Fruit fly (Drosophila melanogaster) whole organism, embryonic: ENCODE measurements around the gene Tim8.

ENCODE experiments used
- Abd-B ChIP-seq: fragments of 200-800 bp; sonication (Bioruptor generic); optimal IDR thresholded peaks from 2 replicates; lab custom pipeline; 2018; ENCODE audit warnings: missing biosample characterization, mild to moderate bottlenecking, missing genetic modification characterization, moderate library complexity
- CG10147 ChIP-seq: fragments of 200-800 bp; sonication (Bioruptor generic); optimal IDR thresholded peaks from 2 replicates; lab custom pipeline; 2019; ENCODE audit warnings: missing biosample characterization, mild to moderate bottlenecking, missing genetic modification characterization, moderate library complexity
- CG10543 ChIP-seq: fragments of 200-800 bp; sonication (Bioruptor generic); optimal IDR thresholded peaks from 3 replicates; lab custom pipeline; 2017; ENCODE audit warnings: missing biosample characterization, mild to moderate bottlenecking, missing genetic modification characterization, moderate library complexity
- CG13296 ChIP-seq: fragments of 200-800 bp; sonication (Bioruptor generic); optimal IDR thresholded peaks from 3 replicates; lab custom pipeline; 2018; ENCODE audit warnings: missing biosample characterization, mild to moderate bottlenecking, missing genetic modification characterization
- CG14441 ChIP-seq: fragments of 200-800 bp; sonication (Bioruptor generic); IDR thresholded peaks from 2 replicates; pipeline ENCODE4 v1.3.6; 2022; ENCODE audit warnings: missing biosample characterization, missing genetic modification characterization
- CG16813 ChIP-seq: fragments of 200-800 bp; sonication (Bioruptor generic); IDR thresholded peaks from 3 replicates; pipeline ENCODE4 v1.3.6; 2022; ENCODE audit warnings: missing biosample characterization, missing genetic modification characterization; ENCODE audit not compliant: partially characterized antibody
- CG17359 ChIP-seq: fragments of 200-800 bp; sonication (Bioruptor generic); optimal IDR thresholded peaks from 3 replicates; lab custom pipeline; 2018; ENCODE audit warnings: missing biosample characterization, mild to moderate bottlenecking, missing genetic modification characterization, moderate library complexity
- CG17802 ChIP-seq: fragments of 200-800 bp; sonication (Bioruptor generic); optimal IDR thresholded peaks from 2 replicates; lab custom pipeline; 2018; ENCODE audit warnings: missing biosample characterization, mild to moderate bottlenecking, missing genetic modification characterization, moderate library complexity
- CG17829 ChIP-seq: fragments of 200-800 bp; optimal IDR thresholded peaks from 2 replicates; lab custom pipeline; 2019; ENCODE audit warnings: missing biosample characterization, mild to moderate bottlenecking, missing genetic modification characterization, moderate library complexity
- CG1792 ChIP-seq: fragments of 200-800 bp; sonication (Bioruptor generic); optimal IDR thresholded peaks from 2 replicates; lab custom pipeline; 2016; ENCODE audit warnings: missing biosample characterization, missing genetic modification characterization
- CG1832 ChIP-seq: fragments of 200-800 bp; sonication (Bioruptor generic); optimal IDR thresholded peaks from 2 replicates; lab custom pipeline; 2017; ENCODE audit warnings: missing biosample characterization, mild to moderate bottlenecking, missing genetic modification characterization, inconsistent platforms
- CG30020 ChIP-seq: fragments of 200-800 bp; optimal IDR thresholded peaks from 2 replicates; lab custom pipeline; 2019; ENCODE audit warnings: missing biosample characterization, mild to moderate bottlenecking, missing genetic modification characterization, moderate library complexity
- CG34422 ChIP-seq: fragments of 200-800 bp; sonication (Bioruptor generic); IDR thresholded peaks from 3 replicates; pipeline ENCODE4 v1.3.6; 2022; ENCODE audit warnings: missing biosample characterization, missing genetic modification characterization
- CG4360 ChIP-seq: fragments of 200-800 bp; sonication (Bioruptor generic); IDR thresholded peaks from 2 replicates; pipeline ENCODE4 v1.3.6; 2022; ENCODE audit warnings: missing biosample characterization, missing genetic modification characterization
- CG7372 ChIP-seq: fragments of 200-800 bp; sonication (Bioruptor generic); IDR thresholded peaks from 2 replicates; pipeline ENCODE4 v1.3.6; 2022; ENCODE audit warnings: missing biosample characterization, missing genetic modification characterization
- CG7987 ChIP-seq: fragments of 200-800 bp; sonication (Bioruptor generic); optimal IDR thresholded peaks from 2 replicates; lab custom pipeline; 2018; ENCODE audit warnings: missing biosample characterization, mild to moderate bottlenecking, missing genetic modification characterization, moderate library complexity
- CG8944 ChIP-seq: fragments of 200-800 bp; sonication (Bioruptor generic); optimal IDR thresholded peaks from 3 replicates; lab custom pipeline; 2016; ENCODE audit warnings: missing biosample characterization, missing genetic modification characterization
- D ChIP-seq, 2 experiments: fragments of 200-800 bp in 1 of 2; fragments of >200 bp in 1 of 2; sonication (Bioruptor generic) in 1 of 2; optimal IDR thresholded peaks; 2 replicates in 1 of 2; 3 replicates in 1 of 2; lab custom pipeline; 2017; ENCODE audit warnings: mild to moderate bottlenecking in 1 of 2, missing biosample characterization in 1 of 2, missing genetic modification characterization in 1 of 2, missing genetic modification reagents in 1 of 2
- ERR ChIP-seq: fragments of 200-800 bp; sonication (Bioruptor generic); optimal IDR thresholded peaks from 2 replicates; lab custom pipeline; 2016; ENCODE audit warnings: missing biosample characterization, missing genetic modification characterization
- Fer2 ChIP-seq: fragments of 200-800 bp; sonication (Bioruptor generic); optimal IDR thresholded peaks from 2 replicates; lab custom pipeline; 2018; ENCODE audit warnings: missing biosample characterization, mild to moderate bottlenecking, missing genetic modification characterization, moderate library complexity
- Fer3 ChIP-seq: fragments of 200-800 bp; sonication (Bioruptor generic); optimal IDR thresholded peaks from 2 replicates; lab custom pipeline; 2018; ENCODE audit warnings: missing biosample characterization, mild to moderate bottlenecking, missing genetic modification characterization, moderate library complexity
- HHEX ChIP-seq: fragments of 200-800 bp; sonication (Bioruptor generic); optimal IDR thresholded peaks from 3 replicates; lab custom pipeline; 2017; ENCODE audit warnings: missing biosample characterization, mild to moderate bottlenecking, missing genetic modification characterization, missing genetic modification reagents
- Hmr ChIP-seq: fragments of 200-800 bp; sonication (Bioruptor generic); optimal IDR thresholded peaks from 3 replicates; lab custom pipeline; 2017; ENCODE audit warnings: mild to moderate bottlenecking, missing biosample characterization, missing genetic modification reagents, missing genetic modification characterization
- Lhr ChIP-seq: fragments of 200-800 bp; sonication (Bioruptor generic); optimal IDR thresholded peaks from 3 replicates; lab custom pipeline; 2017; ENCODE audit warnings: mild to moderate bottlenecking, missing biosample characterization, missing genetic modification reagents, missing genetic modification characterization
- Max ChIP-seq: fragments of 200-800 bp; sonication (Bioruptor generic); optimal IDR thresholded peaks from 2 replicates; lab custom pipeline; 2016; ENCODE audit warnings: missing biosample characterization, mild to moderate bottlenecking, missing genetic modification characterization
- Mes4 ChIP-seq: fragments of 200-800 bp; sonication (Bioruptor generic); optimal IDR thresholded peaks from 2 replicates; lab custom pipeline; 2016; ENCODE audit warnings: missing biosample characterization, missing genetic modification characterization
- Opbp ChIP-seq: fragments of 200-800 bp; sonication (Bioruptor generic); IDR thresholded peaks from 3 replicates; pipeline ENCODE4 v1.3.6; 2022; ENCODE audit warnings: missing biosample characterization, missing genetic modification characterization; ENCODE audit not compliant: partially characterized antibody
- Rfx ChIP-seq: fragments of 200-800 bp; sonication (Bioruptor generic); IDR thresholded peaks from 2 replicates; pipeline ENCODE4 v1.3.6; 2022; ENCODE audit warnings: missing biosample characterization, missing genetic modification characterization
- Six4 ChIP-seq: fragments of 200-800 bp; sonication (Bioruptor generic); optimal IDR thresholded peaks from 2 replicates; lab custom pipeline; 2016; ENCODE audit warnings: missing biosample characterization, missing genetic modification characterization
- Trl ChIP-seq, 3 experiments: fragments of >200 bp in 2 of 3; fragments of 200-800 bp in 1 of 3; sonication (Bioruptor generic) in 1 of 3; optimal IDR thresholded peaks; 2 replicates in 1 of 3; 3 replicates in 2 of 3; lab custom pipeline; 2016 to 2017; ENCODE audit warnings: missing biosample characterization in 1 of 3, missing genetic modification characterization in 1 of 3
- abd-A ChIP-seq: fragments of 200-800 bp; sonication (Bioruptor generic); optimal IDR thresholded peaks from 3 replicates; lab custom pipeline; 2019; ENCODE audit warnings: missing biosample characterization, mild to moderate bottlenecking, missing genetic modification characterization, moderate library complexity
- az2 ChIP-seq: fragments of 200-800 bp; sonication (Bioruptor generic); optimal IDR thresholded peaks from 3 replicates; lab custom pipeline; 2016; ENCODE audit warnings: missing biosample characterization, missing genetic modification characterization
- chinmo ChIP-seq: fragments of 200-800 bp; sonication (Bioruptor generic); IDR thresholded peaks from 4 replicates; pipeline ENCODE4 v1.3.6; 2022; ENCODE audit warnings: missing biosample characterization, missing genetic modification characterization; ENCODE audit not compliant: partially characterized antibody
- crc ChIP-seq: fragments of 200-800 bp; sonication (Bioruptor generic); optimal IDR thresholded peaks from 2 replicates; lab custom pipeline; 2016; ENCODE audit warnings: missing biosample characterization, missing genetic modification characterization
- fd3F ChIP-seq: fragments of 200-800 bp; sonication (Bioruptor generic); optimal IDR thresholded peaks from 2 replicates; lab custom pipeline; 2018; ENCODE audit warnings: missing biosample characterization, mild to moderate bottlenecking, missing genetic modification characterization, moderate library complexity
- fd96Cb ChIP-seq: fragments of 200-800 bp; sonication (Bioruptor generic); optimal IDR thresholded peaks from 2 replicates; lab custom pipeline; 2018; ENCODE audit warnings: missing biosample characterization, mild to moderate bottlenecking, missing genetic modification characterization, moderate library complexity
- gem ChIP-seq: fragments of 200-800 bp; sonication (Bioruptor generic); optimal IDR thresholded peaks from 2 replicates; lab custom pipeline; 2019; ENCODE audit warnings: missing biosample characterization, mild to moderate bottlenecking, missing genetic modification characterization, moderate library complexity
- gro ChIP-seq: fragments of 200-800 bp; sonication (Bioruptor generic); optimal IDR thresholded peaks from 2 replicates; lab custom pipeline; 2016; ENCODE audit warnings: missing biosample characterization, missing genetic modification characterization
- ind ChIP-seq: fragments of 200-800 bp; sonication (Bioruptor generic); optimal IDR thresholded peaks from 3 replicates; lab custom pipeline; 2016; ENCODE audit warnings: missing biosample characterization, missing genetic modification characterization
- lov ChIP-seq, 2 experiments: fragments of 200-800 bp in 1 of 2; fragments of >200 bp in 1 of 2; sonication (Bioruptor generic) in 1 of 2; IDR thresholded peaks in 1 of 2; optimal IDR thresholded peaks in 1 of 2; 2 replicates in 1 of 2; 3 replicates in 1 of 2; pipeline versions ENCODE4 v1.3.6 to Lab custom; 2017 to 2022; ENCODE audit warnings: missing biosample characterization in 1 of 2, missing genetic modification characterization in 1 of 2
- sqz ChIP-seq: fragments of 200-800 bp; sonication (Bioruptor generic); optimal IDR thresholded peaks from 3 replicates; lab custom pipeline; 2018; ENCODE audit warnings: missing biosample characterization, mild to moderate bottlenecking, missing genetic modification characterization
- stwl ChIP-seq: fragments of 200-800 bp; sonication (Bioruptor generic); optimal IDR thresholded peaks from 3 replicates; lab custom pipeline; 2018; ENCODE audit warnings: missing biosample characterization, mild to moderate bottlenecking, missing genetic modification characterization, moderate library complexity
- tap ChIP-seq: fragments of 200-800 bp; optimal IDR thresholded peaks from 3 replicates; lab custom pipeline; 2019; ENCODE audit warnings: missing biosample characterization, mild to moderate bottlenecking, missing genetic modification characterization, moderate library complexity
- twi ChIP-seq: fragments of 200-800 bp; optimal IDR thresholded peaks from 2 replicates; lab custom pipeline; 2019; ENCODE audit warnings: missing biosample characterization, mild to moderate bottlenecking, missing genetic modification characterization, moderate library complexity
- vvl ChIP-seq: fragments of 200-800 bp; sonication (Bioruptor generic); IDR thresholded peaks from 2 replicates; pipeline ENCODE4 v1.3.6; 2022; ENCODE audit warnings: missing biosample characterization, missing genetic modification characterization

Gene Tim8

DNA sequence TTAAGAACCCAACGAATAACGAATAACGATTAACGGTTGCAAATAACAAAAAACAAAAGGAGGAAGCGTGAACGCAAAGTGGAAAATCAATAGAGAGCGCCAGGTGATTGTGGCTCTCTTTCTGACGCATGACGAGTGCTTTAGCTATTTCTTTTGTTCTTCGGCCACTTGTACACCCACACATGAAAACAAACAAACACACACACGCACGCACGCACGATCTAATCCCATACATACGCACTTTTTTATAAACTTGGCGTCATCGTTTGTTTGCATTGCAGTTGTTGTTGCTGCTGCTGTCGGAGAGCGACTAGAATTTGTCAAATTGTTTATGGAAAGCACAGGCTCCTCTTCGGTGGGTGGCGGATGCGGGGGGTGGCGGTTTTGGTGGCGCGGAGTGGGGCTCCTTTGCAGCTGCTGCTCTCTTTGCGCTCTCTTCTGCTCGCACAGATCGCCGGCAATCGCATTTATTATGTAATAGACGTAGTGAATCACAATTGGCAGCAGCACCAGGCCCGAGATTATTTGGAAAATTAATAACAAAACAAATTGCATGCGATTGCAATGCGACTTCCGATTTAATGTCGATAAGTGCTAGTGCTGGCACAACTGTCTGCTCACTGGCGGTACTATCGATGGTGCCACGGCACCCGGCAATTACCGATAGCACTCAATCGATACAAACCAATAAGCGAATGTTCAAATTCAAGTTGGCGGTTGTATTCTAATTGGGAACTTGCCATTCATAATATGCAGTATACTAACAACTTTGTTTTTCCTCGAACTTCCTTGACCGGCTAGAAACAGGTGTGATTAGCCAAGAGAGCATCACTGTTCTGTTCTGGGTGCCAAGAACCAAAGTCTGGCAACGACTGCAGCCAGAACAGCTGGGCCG is 29.0 kb upstream of the Tim8 start (continued):
- TF ChIP-seq CG8944 (GFP tag; lab: Kevin White, UChicago) = peak; percentile 66
- peak; percentile 52; the same call in 1 of the 2 replicates for TF ChIP-seq CG4360 (GFP tag; lab: Robert Waterston, UW)
- peak; percentile 55 for TF ChIP-seq Hmr (GFP tag; lab: Kevin White, UChicago)
- peak; percentile 16 for TF ChIP-seq fd3F (GFP tag; lab: Kevin White, UChicago)
- no peak for TF ChIP-seq CG1832 (GFP tag; lab: Kevin White, UChicago)
- peak; percentile 68 for TF ChIP-seq Rfx
- no peak for TF ChIP-seq fd96Cb
- TF ChIP-seq CG17359 (tag; lab: Kevin White, UChicago) = no peak
- TF ChIP-seq stwl (tag; lab: Kevin White, UChicago) = peak; percentile 54
- peak; percentile 68 for TF ChIP-seq ERR (GFP tag; lab: Kevin White, UChicago)
- peak in 1 of 2 experiments; percentile 72 for TF ChIP-seq Trl (optimal IDR thresholded peaks at IDR 0.05; lab: Kevin White, UChicago)
- peak; percentile 42 for TF ChIP-seq Trl (GFP tag; optimal IDR thresholded peaks at IDR 0.05; lab: Kevin White, UChicago)
- peak; percentile 91 for TF ChIP-seq CG16813
- TF ChIP-seq gem (tag; lab: Kevin White, UChicago) = peak; percentile 31
- TF ChIP-seq D (optimal IDR thresholded peaks at IDR 0.05; lab: Kevin White, UChicago) = peak; percentile 38
- TF ChIP-seq D (GFP tag; optimal IDR thresholded peaks at IDR 0.05; lab: Kevin White, UChicago) = peak; percentile 26
- no peak for TF ChIP-seq CG7987 (GFP tag; lab: Kevin White, UChicago)
- peak; percentile 15 for TF ChIP-seq Mes4
- peak; percentile 29; the same call in 1 of the 2 replicates for TF ChIP-seq vvl (GFP tag; lab: Robert Waterston, UW)
- TF ChIP-seq CG17829 (tag; lab: Kevin White, UChicago) = peak; percentile 50
- peak; percentile 23 for TF ChIP-seq gro (GFP tag; lab: Kevin White, UChicago)
- TF ChIP-seq CG10543 = peak; percentile 65
- no peak for TF ChIP-seq CG14441 (GFP tag; lab: Robert Waterston, UW)
- peak; percentile 92; the same call in 3 of the 4 replicates for TF ChIP-seq chinmo
- no peak for TF ChIP-seq CG17802
- TF ChIP-seq HHEX (GFP tag; lab: Kevin White, UChicago) = peak; percentile 17
- TF ChIP-seq abd-A (tag; lab: Kevin White, UChicago) = peak; percentile 35
- TF ChIP-seq tap (tag; lab: Kevin White, UChicago) = no peak
- peak; percentile 19 for TF ChIP-seq Lhr (GFP tag; lab: Kevin White, UChicago)
- peak; percentile 41 for TF ChIP-seq CG10147 (GFP tag; lab: Kevin White, UChicago)
- peak; percentile 68 for TF ChIP-seq sqz (GFP tag; lab: Kevin White, UChicago)
- no peak for TF ChIP-seq CG13296 (GFP tag; lab: Kevin White, UChicago)
- TF ChIP-seq CG34422 = 0 out of 3 replicates have a peak, but pooled peaks have one; percentile 34
- peak; percentile 58 for TF ChIP-seq CG30020 (tag; lab: Kevin White, UChicago)
- TF ChIP-seq crc = peak; percentile 9
- TF ChIP-seq lov (optimal IDR thresholded peaks at IDR 0.05; lab: Kevin White, UChicago) = no peak
- 0 out of 3 replicates have a peak, but pooled peaks have one; percentile 29 for TF ChIP-seq lov (GFP tag; IDR thresholded peaks at IDR 0.05; lab: Robert Waterston, UW)
- peak; percentile 53 for TF ChIP-seq ind (GFP tag; lab: Kevin White, UChicago)
- TF ChIP-seq CG7372 (GFP tag; lab: Robert Waterston, UW) = 0 out of 2 replicates have a peak, but pooled peaks have one; percentile 39
- TF ChIP-seq Max = peak; percentile 27
- TF ChIP-seq CG1792 (GFP tag; lab: Kevin White, UChicago) = peak; percentile 2
- TF ChIP-seq Fer3 (tag; lab: Kevin White, UChicago) = no peak
- no peak for TF ChIP-seq Fer2
- TF ChIP-seq Abd-B = peak; percentile 53
- TF ChIP-seq Six4 (GFP tag; lab: Kevin White, UChicago) = peak; percentile 3
- peak; percentile 13 for TF ChIP-seq az2 (GFP tag; lab: Kevin White, UChicago)
- TF ChIP-seq twi (tag; lab: Kevin White, UChicago) = peak; percentile 15
- peak; percentile 91 for TF ChIP-seq Opbp (GFP tag; lab: Robert Waterston, UW)
